Worm (Caenorhabditis elegans) whole organism, dauer: ENCODE results near the gene F09E5.11.

Source experiments
- unc-62 ChIP-seq: sonication (generic microtip); optimal IDR thresholded peaks from 2 replicates; lab custom pipeline; 2017; ENCODE audit warnings: missing biosample characterization, missing genetic modification reagents, missing genetic modification characterization

F09E5.11 gene

ce11 chrII:5320205-5320951 lies 37.6 kb downstream of the F09E5.11 start:
- no peak for TF ChIP-seq unc-62 (GFP tag; lab: Kevin White, UChicago)

- TF ChIP-seq unc-62 (GFP tag; lab: Kevin White, UChicago) = no peak
Observed at ce11 chrII:5311746-5312145, 46.2 kb downstream of the F09E5.11 start, which contains the start of gene gcy-12. gcy-12 (plus strand) TSS chrII:5312046.

ce11 chrII:5310795-5311194 lies 47.2 kb downstream of the F09E5.11 start:
- no peak for TF ChIP-seq unc-62 (GFP tag; lab: Kevin White, UChicago)

- TF ChIP-seq unc-62 (GFP tag; lab: Kevin White, UChicago) = no peak
Observed at ce11 chrII:5309720-5310119, 48.3 kb downstream of the F09E5.11 start.

ce11 chrII:5308961-5309360 lies 49.0 kb downstream of the F09E5.11 start:
- no peak for TF ChIP-seq unc-62 (GFP tag; lab: Kevin White, UChicago)
